Worm (Caenorhabditis elegans): Measurements from ENCODE around the gene F49C12.11.
A peak's percentile ranks its signal among the peaks of the same experiment; 100 is the strongest.

Gene F49C12.11

DNA sequence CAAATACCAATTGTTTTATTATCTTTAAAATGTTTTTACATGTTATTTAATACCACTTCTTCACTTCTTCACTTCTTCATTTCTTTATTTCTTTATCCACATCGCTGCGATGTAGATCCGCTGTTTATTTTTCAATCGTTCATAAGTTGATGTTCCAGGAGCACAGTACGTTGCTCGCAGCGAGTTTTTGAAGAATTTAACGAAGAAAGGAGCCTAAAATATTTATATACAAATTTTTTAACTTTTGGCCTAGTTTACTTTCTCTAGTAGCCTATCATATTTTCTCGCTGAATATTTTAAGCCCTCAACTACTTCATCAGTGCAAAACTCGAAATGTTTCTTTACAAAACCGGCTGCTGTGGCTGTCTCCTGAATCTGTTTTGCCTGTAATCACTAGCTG is 1.0 kb upstream of the F49C12.11 start:
- TF ChIP-seq dmd-4 (tag; optimal IDR thresholded peaks at IDR 0.05) (no peak), egl-27 (tag; optimal IDR thresholded peaks at IDR 0.05) (no peak)

DNA sequence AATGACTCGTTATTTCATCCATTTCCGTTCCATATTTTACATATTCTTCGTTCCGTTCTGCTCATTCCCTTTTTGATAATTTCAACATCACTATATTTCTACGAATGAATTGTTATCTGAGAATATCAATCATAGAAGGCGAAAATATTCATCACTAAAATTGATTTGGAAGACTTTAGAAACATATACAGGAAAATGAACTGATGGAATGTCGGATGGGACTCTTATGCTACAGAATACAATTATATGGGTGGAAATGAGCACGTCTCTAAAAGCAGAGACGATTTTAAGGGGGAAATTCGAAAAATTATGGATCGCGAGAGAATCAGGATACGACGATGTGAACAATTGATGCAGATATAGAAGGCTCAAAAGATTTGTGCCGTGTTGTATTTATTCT is 843 bp downstream of the F49C12.11 start:
- TF ChIP-seq blmp-1 (tag; optimal IDR thresholded peaks at IDR 0.05; ENCODE audit: insufficient read depth): no peak
- no peak for TF ChIP-seq R02D3.7 (tag; optimal IDR thresholded peaks at IDR 0.05)
- TF ChIP-seq nhr-11 (tag; optimal IDR thresholded peaks at IDR 0.05): no peak
- TF ChIP-seq mab-5 (tag; optimal IDR thresholded peaks at IDR 0.05): no peak
- no peak for TF ChIP-seq nhr-77 (tag; optimal IDR thresholded peaks at IDR 0.05)
- TF ChIP-seq lin-13 (GFP tag; optimal IDR thresholded peaks at IDR 0.05): no peak
- no peak for TF ChIP-seq peb-1 (tag; optimal IDR thresholded peaks at IDR 0.05)

ce11 chrIV:9321039-9321851 is 2.1 kb downstream of the F49C12.11 start, which contains the start of the genes F49C12.12 and vha-17:
Gene F49C12.12 (minus strand): TSS chrIV:9321089.
Gene vha-17 (plus strand): TSS chrIV:9321801.
- no peak for TF ChIP-seq aly-2 (tag; optimal IDR thresholded peaks at IDR 0.05)
- no peak for TF ChIP-seq blmp-1 (tag; optimal IDR thresholded peaks at IDR 0.05; ENCODE audit: insufficient read depth)
- TF ChIP-seq nhr-25 (tag; optimal IDR thresholded peaks at IDR 0.05): no peak
- TF ChIP-seq nhr-77 (tag; optimal IDR thresholded peaks at IDR 0.05): no peak
- no peak for TF ChIP-seq sma-9 (GFP tag; optimal IDR thresholded peaks at IDR 0.05)
- no peak for TF ChIP-seq sma-9 (tag; optimal IDR thresholded peaks at IDR 0.05)
- TF ChIP-seq lsy-2 (tag; optimal IDR thresholded peaks at IDR 0.05): peak in 1 of 2 experiments; percentile 56
- TF ChIP-seq lin-11 (tag; optimal IDR thresholded peaks at IDR 0.05): no peak
- no peak for TF ChIP-seq nhr-23 (tag; optimal IDR thresholded peaks at IDR 0.05)
- no peak for TF ChIP-seq nhr-12 (tag; optimal IDR thresholded peaks at IDR 0.05)
- peak; percentile 59 for TF ChIP-seq unc-55 (GFP tag; optimal IDR thresholded peaks at IDR 0.05)
- no peak for TF ChIP-seq sma-3 (GFP tag; optimal IDR thresholded peaks at IDR 0.05)
- no peak for TF ChIP-seq zag-1 (tag; optimal IDR thresholded peaks at IDR 0.05)
- no peak for TF ChIP-seq lin-13 (GFP tag; optimal IDR thresholded peaks at IDR 0.05)
- TF ChIP-seq egl-27 (tag; optimal IDR thresholded peaks at IDR 0.05): no peak
- no peak for TF ChIP-seq R02D3.7 (tag; optimal IDR thresholded peaks at IDR 0.05)
- TF ChIP-seq unc-62 (GFP tag; optimal IDR thresholded peaks at IDR 0.05): no peak
- TF ChIP-seq nhr-6 (tag; optimal IDR thresholded peaks at IDR 0.05): no peak
- no peak for TF ChIP-seq ztf-1 (GFP tag; conservative IDR thresholded peaks at IDR 0.05)
- TF ChIP-seq elt-1 (tag; optimal IDR thresholded peaks at IDR 0.05): no peak
- peak; percentile 7 for TF ChIP-seq gmeb-1 (tag; optimal IDR thresholded peaks at IDR 0.05)
- TF ChIP-seq snpc-4 (tag; optimal IDR thresholded peaks at IDR 0.05): no peak
- no peak for TF ChIP-seq ceh-82 (tag; optimal IDR thresholded peaks at IDR 0.05)
- TF ChIP-seq ztf-11 (tag; optimal IDR thresholded peaks at IDR 0.05): no peak
- TF ChIP-seq fos-1 (tag; optimal IDR thresholded peaks at IDR 0.05): peak; percentile 67
- TF ChIP-seq peb-1 (tag; optimal IDR thresholded peaks at IDR 0.05): no peak
- peak; percentile 70 for TF ChIP-seq C34F6.9 (tag; optimal IDR thresholded peaks at IDR 0.05)
- no peak for TF ChIP-seq nhr-21 (tag; optimal IDR thresholded peaks at IDR 0.05)
- TF ChIP-seq elt-3 (tag; optimal IDR thresholded peaks at IDR 0.05): no peak
- TF ChIP-seq lin-39 (tag; optimal IDR thresholded peaks at IDR 0.05): no peak
- TF ChIP-seq crh-2 (tag; optimal IDR thresholded peaks at IDR 0.05): peak; percentile 17

ce11 chrIV:9322489-9322888 is 3.3 kb downstream of the F49C12.11 start:
- TF ChIP-seq elt-1 (tag; optimal IDR thresholded peaks at IDR 0.05) (no peak), C34F6.9 (tag; optimal IDR thresholded peaks at IDR 0.05) (no peak), R02D3.7 (tag; optimal IDR thresholded peaks at IDR 0.05) (no peak), ztf-11 (tag; optimal IDR thresholded peaks at IDR 0.05) (no peak), nhr-6 (tag; optimal IDR thresholded peaks at IDR 0.05) (no peak), nhr-10 (tag; optimal IDR thresholded peaks at IDR 0.05) (no peak), lin-39 (tag; optimal IDR thresholded peaks at IDR 0.05) (no peak), ama-1 (optimal IDR thresholded peaks at IDR 0.05) (peak; percentile 16), zag-1 (tag; optimal IDR thresholded peaks at IDR 0.05) (no peak), ztf-4 (tag; optimal IDR thresholded peaks at IDR 0.05) (no peak), ceh-82 (tag; optimal IDR thresholded peaks at IDR 0.05) (no peak), sma-3 (GFP tag; optimal IDR thresholded peaks at IDR 0.05) (peak; percentile 25), nhr-25 (tag; optimal IDR thresholded peaks at IDR 0.05) (no peak), fos-1 (tag; optimal IDR thresholded peaks at IDR 0.05) (no peak), aly-2 (tag; optimal IDR thresholded peaks at IDR 0.05) (no peak), lin-11 (tag; optimal IDR thresholded peaks at IDR 0.05) (no peak), crh-2 (tag; optimal IDR thresholded peaks at IDR 0.05) (peak; percentile 25), elt-3 (tag; optimal IDR thresholded peaks at IDR 0.05) (no peak), ceh-16 (tag; optimal IDR thresholded peaks at IDR 0.05) (no peak), lsy-2 (tag; optimal IDR thresholded peaks at IDR 0.05) (no peak), unc-62 (GFP tag; optimal IDR thresholded peaks at IDR 0.05) (no peak), mbf-1 (tag; optimal IDR thresholded peaks at IDR 0.05) (no peak), skn-1 (tag; optimal IDR thresholded peaks at IDR 0.05) (no peak), peb-1 (tag; optimal IDR thresholded peaks at IDR 0.05) (no peak), Y55F3AM.14 (GFP tag; optimal IDR thresholded peaks at IDR 0.05) (no peak), lin-13 (GFP tag; optimal IDR thresholded peaks at IDR 0.05) (no peak), snpc-4 (tag; optimal IDR thresholded peaks at IDR 0.05) (no peak), sma-9 (GFP tag; optimal IDR thresholded peaks at IDR 0.05) (peak; percentile 37), sma-9 (tag; optimal IDR thresholded peaks at IDR 0.05) (no peak), blmp-1 (tag; optimal IDR thresholded peaks at IDR 0.05; ENCODE audit: insufficient read depth) (no peak), nhr-237 (tag; optimal IDR thresholded peaks at IDR 0.05) (no peak), mab-5 (tag; optimal IDR thresholded peaks at IDR 0.05) (no peak), nhr-21 (tag; optimal IDR thresholded peaks at IDR 0.05) (no peak), alr-1 (tag; optimal IDR thresholded peaks at IDR 0.05) (no peak), gmeb-1 (tag; optimal IDR thresholded peaks at IDR 0.05) (no peak)
